Worm (Caenorhabditis elegans): ENCODE data around the gene zipt-7.1.

DNA sequence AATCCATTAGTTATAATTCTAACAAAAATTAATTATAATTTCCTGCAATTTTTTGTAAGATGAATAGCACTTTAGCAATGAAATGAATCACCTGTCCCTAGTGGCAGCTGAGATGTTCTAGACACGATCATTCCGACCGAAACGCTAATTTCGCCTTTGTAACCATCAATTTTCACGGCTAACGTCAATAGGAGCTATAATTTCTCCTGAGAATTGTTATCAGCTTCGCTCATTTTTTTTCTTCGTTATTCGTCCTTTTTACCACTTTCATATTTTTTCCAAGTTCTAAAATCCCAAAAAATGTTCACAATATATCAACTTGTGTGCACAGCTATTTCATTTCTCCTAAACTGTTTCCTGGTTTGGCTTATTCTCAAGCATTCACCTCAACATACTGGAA is 22.7 kb downstream of the zipt-7.1 start, which contains the start of gene str-187:
- no peak for TF ChIP-seq lin-15B (tag; optimal IDR thresholded peaks at IDR 0.05)
- no peak for TF ChIP-seq eor-1 (tag; optimal IDR thresholded peaks at IDR 0.05)
- no peak for TF ChIP-seq elt-3 (tag; optimal IDR thresholded peaks at IDR 0.05)
- TF ChIP-seq nhr-12 (tag; optimal IDR thresholded peaks at IDR 0.05), result no peak
- TF ChIP-seq jun-1 (tag; optimal IDR thresholded peaks at IDR 0.05), result no peak
- no peak for TF ChIP-seq ceh-82 (tag; optimal IDR thresholded peaks at IDR 0.05)

All from whole organism, L3 larva.